Fruit fly (Drosophila melanogaster) whole organism, embryonic: ENCODE measurements around the gene CG17572.

Experiments used
- CG10267 ChIP-seq: fragments of 200-800 bp; sonication (Bioruptor generic); optimal IDR thresholded peaks from 2 replicates; lab custom pipeline; 2018; ENCODE audit warnings: missing biosample characterization, mild to moderate bottlenecking, missing genetic modification characterization, moderate library complexity
- CG10543 ChIP-seq: fragments of 200-800 bp; sonication (Bioruptor generic); optimal IDR thresholded peaks from 3 replicates; lab custom pipeline; 2017; ENCODE audit warnings: missing biosample characterization, mild to moderate bottlenecking, missing genetic modification characterization, moderate library complexity
- CG15269 ChIP-seq: fragments of 200-800 bp; sonication (Bioruptor generic); optimal IDR thresholded peaks from 2 replicates; lab custom pipeline; 2018; ENCODE audit warnings: missing biosample characterization, mild to moderate bottlenecking, missing genetic modification characterization, moderate library complexity
- CG1602 ChIP-seq: fragments of 200-800 bp; sonication (Bioruptor generic); optimal IDR thresholded peaks from 3 replicates; lab custom pipeline; 2016; ENCODE audit warnings: missing biosample characterization, missing genetic modification characterization
- Hr78 ChIP-seq, 2 experiments: fragments of 200-800 bp in 1 of 2; fragments of >200 bp in 1 of 2; sonication (Bioruptor generic) in 1 of 2; optimal IDR thresholded peaks; 2 replicates each; lab custom pipeline; 2017 to 2019; ENCODE audit warnings: missing biosample characterization in 2 of 2, missing genetic modification characterization in 2 of 2, mild to moderate bottlenecking in 1 of 2, moderate library complexity in 1 of 2
- aop ChIP-seq: fragments of 200-800 bp; sonication (Bioruptor generic); IDR thresholded peaks from 2 replicates; pipeline ENCODE4 v1.3.6; 2022; ENCODE audit warnings: missing biosample characterization, missing genetic modification characterization
- bab2 ChIP-seq: fragments of 200-800 bp; sonication (Bioruptor generic); optimal IDR thresholded peaks from 2 replicates; lab custom pipeline; 2016; ENCODE audit warnings: missing biosample characterization, missing genetic modification characterization
- phol ChIP-seq: fragments of 200-800 bp; sonication (Bioruptor generic); optimal IDR thresholded peaks from 3 replicates; lab custom pipeline; 2018; ENCODE audit warnings: missing biosample characterization, mild to moderate bottlenecking, missing genetic modification characterization, moderate library complexity
- salm ChIP-seq: fragments of 200-800 bp; sonication (Bioruptor generic); optimal IDR thresholded peaks from 2 replicates; lab custom pipeline; 2018; ENCODE audit warnings: missing biosample characterization, mild to moderate bottlenecking, missing genetic modification characterization
- sd ChIP-seq: fragments of 200-800 bp; sonication (Bioruptor generic); optimal IDR thresholded peaks from 3 replicates; lab custom pipeline; 2018; ENCODE audit warnings: missing biosample characterization, mild to moderate bottlenecking, missing genetic modification characterization, moderate library complexity
- seq ChIP-seq: fragments of 200-800 bp; sonication (Bioruptor generic); IDR thresholded peaks from 2 replicates; pipeline ENCODE4 v1.3.6; 2022; ENCODE audit warnings: missing biosample characterization, missing genetic modification characterization

DNA sequence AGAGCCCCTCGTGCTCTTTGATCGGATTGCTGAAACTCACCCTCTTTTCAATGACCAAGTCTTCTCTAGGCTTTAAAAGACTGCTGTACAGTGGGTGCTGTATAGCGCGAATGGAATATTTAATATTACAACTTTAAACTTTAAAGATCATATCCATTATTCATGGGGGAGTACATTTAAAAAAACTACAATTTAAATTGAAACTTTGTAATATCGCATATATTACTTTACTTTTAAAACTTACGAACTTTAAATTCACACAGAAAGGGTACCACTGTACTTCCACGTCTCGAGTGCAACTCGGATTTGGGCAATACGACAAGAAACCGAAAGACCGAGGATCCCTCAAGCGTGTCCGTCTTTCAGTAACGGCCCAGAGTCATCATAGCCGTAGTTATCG is 15.0 kb downstream of the CG17572 start, which contains the start of gene Phlpp:
- TF ChIP-seq CG15269 (tag; lab: Kevin White, UChicago) (no peak), Hr78 (GFP tag; optimal IDR thresholded peaks at IDR 0.05; lab: Kevin White, UChicago) (no peak), bab2 (no peak), salm (no peak), aop (GFP tag; lab: Robert Waterston, UW) (no peak), CG1602 (GFP tag; lab: Kevin White, UChicago) (no peak), CG10543 (no peak), sd (no peak), CG10267 (tag; lab: Kevin White, UChicago) (peak; percentile 77), seq (GFP tag; lab: Robert Waterston, UW) (peak; percentile 24; the same call in 1 of the 2 replicates), phol (tag; lab: Kevin White, UChicago) (peak; percentile 74)
